Worm (Caenorhabditis elegans): ENCODE results near the gene D1086.10.

The D1086.10 gene

DNA sequence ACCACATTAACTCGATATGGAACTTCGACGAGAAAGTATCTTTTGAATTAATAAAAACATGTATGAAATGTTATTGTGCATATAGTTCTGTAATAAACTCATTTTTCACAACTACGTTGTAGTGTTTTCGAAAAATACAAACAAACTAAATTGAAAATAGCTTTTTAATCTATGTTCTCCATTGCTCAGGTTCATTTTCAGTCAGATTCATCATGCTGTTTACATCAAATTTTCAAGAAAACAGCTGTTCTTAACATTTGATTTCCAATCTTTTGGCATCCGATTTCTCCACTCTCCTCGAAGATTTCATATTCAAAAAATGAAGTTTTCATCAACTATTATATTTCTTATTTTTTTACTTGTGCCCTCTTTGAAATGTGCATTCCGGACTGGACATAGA, 27.5 kb downstream of the D1086.10 start, which contains the start of gene H39E23.2:
Gene H39E23.2 (plus strand): TSS at position 301 of the 400 bp plus-strand sequence.
- TF ChIP-seq ceh-44 (GFP tag; IDR thresholded peaks at IDR 0.05), result no peak
- TF ChIP-seq R02D3.7 (tag; optimal IDR thresholded peaks at IDR 0.05), result no peak
- TF ChIP-seq arid-1 (GFP tag; conservative IDR thresholded peaks at IDR 0.05), result no peak
- TF ChIP-seq skn-1 (tag; optimal IDR thresholded peaks at IDR 0.05), result no peak

DNA sequence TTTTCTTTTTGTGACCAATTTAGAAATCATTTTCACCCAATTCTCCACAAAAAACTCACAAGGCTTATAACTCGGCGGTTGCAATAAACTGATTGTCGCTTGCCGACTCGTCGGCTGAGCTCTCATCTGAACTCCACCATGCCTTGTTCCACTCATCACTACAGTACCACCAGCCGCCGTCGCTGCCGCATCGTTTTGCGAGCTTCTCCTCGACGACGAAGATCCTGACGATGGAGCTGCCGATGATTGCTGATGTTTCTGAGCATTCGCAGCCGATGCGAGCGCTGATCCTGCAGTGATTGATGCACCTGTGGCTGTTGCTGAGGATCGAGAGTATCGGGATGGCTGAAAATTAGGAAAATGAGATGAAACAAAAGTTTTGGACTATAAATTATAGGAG, 38.1 kb downstream of the D1086.10 start:
- TF ChIP-seq unc-62 (GFP tag; optimal IDR thresholded peaks at IDR 0.05 in 1 of 2), result peak in 1 of 2 experiments; percentile 75
- no peak for TF ChIP-seq unc-62 (tag; optimal IDR thresholded peaks at IDR 0.05)
- no peak for TF ChIP-seq mxl-3 (GFP tag; optimal IDR thresholded peaks at IDR 0.05)
- no peak for TF ChIP-seq daf-8 (GFP tag; IDR thresholded peaks at IDR 0.05)
- TF ChIP-seq set-16 (GFP tag; IDR thresholded peaks at IDR 0.05), result peak; percentile 71

DNA sequence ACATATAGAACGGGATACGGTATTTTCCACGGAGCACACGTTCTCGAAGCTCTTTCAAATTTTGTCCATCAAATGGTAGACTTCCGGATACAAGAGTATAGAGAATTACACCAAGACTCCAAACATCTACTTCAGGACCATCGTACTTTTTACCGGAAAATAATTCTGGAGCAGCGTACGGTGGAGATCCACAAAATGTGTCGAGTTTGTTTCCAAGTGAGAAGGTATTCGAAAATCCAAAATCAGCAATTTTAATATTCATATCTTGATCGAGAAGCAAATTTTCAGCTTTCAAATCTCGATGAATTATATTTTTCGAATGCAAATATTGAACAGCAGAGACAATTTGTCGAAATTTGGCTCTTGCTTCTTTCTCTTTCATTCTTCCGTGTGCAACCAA, 40.6 kb downstream of the D1086.10 start:
- no peak for TF ChIP-seq R02D3.7 (tag; optimal IDR thresholded peaks at IDR 0.05)
- TF ChIP-seq zip-11 (GFP tag; IDR thresholded peaks at IDR 0.05), result no peak
- TF ChIP-seq F26F4.8 (GFP tag; conservative IDR thresholded peaks at IDR 0.05), result no peak
- TF ChIP-seq aha-1 (tag), result peak; percentile 92
- TF ChIP-seq skn-1 (tag; optimal IDR thresholded peaks at IDR 0.05), result no peak

DNA sequence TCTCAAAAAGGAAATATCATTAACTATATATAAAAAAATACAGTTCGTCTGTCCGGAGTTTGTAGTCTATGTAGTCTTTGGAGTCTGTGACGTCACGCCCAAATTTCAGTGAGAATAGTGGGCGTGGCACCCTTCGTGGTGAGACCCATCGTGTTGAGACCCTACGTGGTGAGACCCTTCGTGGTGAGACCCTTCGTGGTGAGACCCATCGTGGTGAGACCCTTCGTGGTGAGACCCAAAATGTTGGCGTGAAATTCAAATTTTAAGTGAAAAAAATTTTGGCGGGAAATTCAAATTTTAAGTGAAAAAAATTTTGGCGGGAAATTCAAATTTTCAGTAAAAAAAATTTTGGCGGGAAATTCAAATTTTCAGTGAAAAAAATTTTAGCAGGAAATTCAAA, 41.6 kb downstream of the D1086.10 start:
- 0 out of 2 replicates have a peak, but pooled peaks have one; percentile 13 for TF ChIP-seq madf-9 (GFP tag; conservative IDR thresholded peaks at IDR 0.05)
- peak; percentile 16; the same call in 1 of the 2 replicates for TF ChIP-seq nhr-41 (GFP tag; IDR thresholded peaks at IDR 0.05)
- TF ChIP-seq dmd-6 (GFP tag; IDR thresholded peaks at IDR 0.05), result peak; percentile 31
- 0 out of 2 replicates have a peak, but pooled peaks have one; percentile 45 for TF ChIP-seq Y105C5A.15 (GFP tag; IDR thresholded peaks at IDR 0.05)
- 0 out of 2 replicates have a peak, but pooled peaks have one; percentile 49 for TF ChIP-seq zfp-3 (GFP tag; conservative IDR thresholded peaks at IDR 0.05)
- peak; percentile 7; the same call in 1 of the 2 replicates for TF ChIP-seq set-16 (GFP tag; IDR thresholded peaks at IDR 0.05)
- TF ChIP-seq mdt-29 (GFP tag; IDR thresholded peaks at IDR 0.05), result 0 out of 2 replicates have a peak, but pooled peaks have one; percentile 35
- 0 out of 2 replicates have a peak, but pooled peaks have one; percentile 12 for TF ChIP-seq snpc-1.2 (GFP tag; IDR thresholded peaks at IDR 0.05)
- peak; percentile 25; the same call in 1 of the 2 replicates for TF ChIP-seq lin-38 (GFP tag; IDR thresholded peaks at IDR 0.05)

DNA sequence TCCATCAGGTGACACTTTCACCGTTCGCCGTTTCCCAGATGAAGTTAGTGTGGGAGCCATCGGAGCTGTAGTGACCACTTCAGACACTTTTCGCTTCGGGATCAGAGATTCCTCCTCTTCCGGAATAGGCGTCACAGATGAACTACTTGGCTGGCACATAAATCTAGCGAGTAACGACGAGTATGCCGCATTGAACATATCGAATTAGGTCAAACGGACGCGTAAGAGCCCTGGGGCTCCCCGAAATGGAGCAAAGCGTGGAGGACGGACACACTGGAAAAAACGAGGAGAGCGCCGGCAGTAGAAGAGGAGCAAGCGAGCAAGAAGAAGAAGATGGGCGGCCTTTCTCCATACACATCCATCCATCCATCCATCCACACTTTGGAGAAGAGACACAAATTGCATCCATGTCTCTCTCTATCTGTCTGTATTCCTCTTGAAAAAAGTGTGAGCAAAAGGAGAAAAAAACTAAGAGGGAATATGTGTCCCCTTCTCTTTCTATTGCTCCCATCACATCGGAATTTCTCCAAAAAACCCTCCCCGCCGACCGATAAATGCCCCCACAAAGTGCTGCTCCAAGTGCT, 43.9 kb downstream of the D1086.10 start:
- TF ChIP-seq T20F7.1 (GFP tag; optimal IDR thresholded peaks at IDR 0.05) (no peak), lin-1 (GFP tag; IDR thresholded peaks at IDR 0.05) (no peak), dmd-6 (GFP tag; IDR thresholded peaks at IDR 0.05) (no peak), Y48G9A.11 (GFP tag; IDR thresholded peaks at IDR 0.05) (no peak), ces-1 (GFP tag; optimal IDR thresholded peaks at IDR 0.05) (no peak), nhr-77 (tag; optimal IDR thresholded peaks at IDR 0.05) (no peak), zfp-3 (GFP tag; conservative IDR thresholded peaks at IDR 0.05) (no peak), Y105C5A.15 (GFP tag; IDR thresholded peaks at IDR 0.05) (no peak), rbr-2 (tag; optimal IDR thresholded peaks at IDR 0.05) (no peak), hif-1 (tag; optimal IDR thresholded peaks at IDR 0.05) (no peak), hmg-1.1 (GFP tag; IDR thresholded peaks at IDR 0.05) (0 out of 2 replicates have a peak, but pooled peaks have one; percentile 17), lin-38 (GFP tag; IDR thresholded peaks at IDR 0.05) (no peak), lin-29 (GFP tag; IDR thresholded peaks at IDR 0.05) (no peak), daf-19 (GFP tag; conservative IDR thresholded peaks at IDR 0.05) (no peak), mxl-2 (GFP tag; conservative IDR thresholded peaks at IDR 0.05) (no peak), ceh-62 (tag; optimal IDR thresholded peaks at IDR 0.05) (no peak), unc-62 (GFP tag; optimal IDR thresholded peaks at IDR 0.05 in 1 of 2) (peak in 1 of 2 experiments; percentile 11), unc-62 (tag; optimal IDR thresholded peaks at IDR 0.05) (no peak), T26A8.4 (GFP tag; IDR thresholded peaks at IDR 0.05) (no peak), set-16 (GFP tag; IDR thresholded peaks at IDR 0.05) (peak; percentile 16; the same call in 1 of the 2 replicates), nhr-102 (tag; optimal IDR thresholded peaks at IDR 0.05) (no peak), mes-2 (tag; optimal IDR thresholded peaks at IDR 0.05; ENCODE audit: poor library complexity, severe bottlenecking) (peak; percentile 23), ceh-82 (tag; optimal IDR thresholded peaks at IDR 0.05) (no peak), nhr-111 (GFP tag; optimal IDR thresholded peaks at IDR 0.05) (no peak), attf-4 (tag; optimal IDR thresholded peaks at IDR 0.05) (no peak), ztf-11 (tag; optimal IDR thresholded peaks at IDR 0.05) (no peak), madf-9 (GFP tag; conservative IDR thresholded peaks at IDR 0.05) (no peak), nhr-76 (tag; optimal IDR thresholded peaks at IDR 0.05) (no peak), ctbp-1 (GFP tag; IDR thresholded peaks at IDR 0.05) (0 out of 2 replicates have a peak, but pooled peaks have one; percentile 47)

Data from whole organism, L4 larva.